Worm (Caenorhabditis elegans) whole organism, late embryonic: ENCODE measurements around the gene F45E1.2.

Experiments
- F13H6.1 ChIP-seq: sonication (generic microtip); optimal IDR thresholded peaks from 2 replicates; lab custom pipeline; 2016; ENCODE audit warnings: missing genetic modification characterization, missing compliant biosample characterization
- K02D7.2 ChIP-seq: sonication (generic microtip); optimal IDR thresholded peaks from 2 replicates; lab custom pipeline; 2017; ENCODE audit warnings: mild to moderate bottlenecking, missing genetic modification characterization, missing compliant biosample characterization
- K09A11.1 ChIP-seq: sonication (generic microtip); optimal IDR thresholded peaks from 2 replicates; lab custom pipeline; 2017; ENCODE audit warnings: antibody characterized with exemption, mild to moderate bottlenecking, missing genetic modification characterization, missing compliant biosample characterization; ENCODE audit not compliant: insufficient read depth
- T23F11.4 ChIP-seq: fragments of 200-800 bp; sonication (Bioruptor generic); optimal IDR thresholded peaks from 2 replicates; lab custom pipeline; 2018; ENCODE audit warnings: mild to moderate bottlenecking, missing genetic modification characterization, missing compliant biosample characterization
- ceh-14 ChIP-seq: sonication (generic microtip); optimal IDR thresholded peaks from 2 replicates; lab custom pipeline; 2016; ENCODE audit warnings: missing genotype, missing genetic modification characterization, missing compliant biosample characterization
- ceh-18 ChIP-seq: sonication (generic microtip); optimal IDR thresholded peaks from 2 replicates; lab custom pipeline; 2016; ENCODE audit warnings: missing genetic modification characterization, missing compliant biosample characterization
- ceh-24 ChIP-seq: sonication (generic microtip); optimal IDR thresholded peaks from 2 replicates; lab custom pipeline; 2016; ENCODE audit warnings: mild to moderate bottlenecking, missing genetic modification characterization, missing compliant biosample characterization
- ceh-31 ChIP-seq: sonication (generic microtip); optimal IDR thresholded peaks from 2 replicates; lab custom pipeline; 2016; ENCODE audit warnings: missing genetic modification characterization, missing compliant biosample characterization
- ceh-34 ChIP-seq: sonication (generic microtip); optimal IDR thresholded peaks from 2 replicates; lab custom pipeline; 2016; ENCODE audit warnings: mild to moderate bottlenecking, missing genetic modification characterization, missing compliant biosample characterization
- ceh-45 ChIP-seq: fragments of 200-800 bp; sonication (Bioruptor generic); IDR thresholded peaks from 2 replicates; pipeline ENCODE4 v1.3.6; 2022; ENCODE audit warnings: missing genetic modification reagents, missing genetic modification characterization, missing compliant biosample characterization
- ceh-48 ChIP-seq: sonication (generic microtip); optimal IDR thresholded peaks from 2 replicates; lab custom pipeline; 2016; ENCODE audit warnings: missing genetic modification characterization, inconsistent platforms, missing compliant biosample characterization
- ceh-6 ChIP-seq: fragments of 200-800 bp; sonication (Bioruptor generic); optimal IDR thresholded peaks from 2 replicates; lab custom pipeline; 2018; ENCODE audit warnings: mild to moderate bottlenecking, missing genetic modification characterization, missing compliant biosample characterization
- che-1 ChIP-seq: sonication (generic microtip); optimal IDR thresholded peaks from 2 replicates; lab custom pipeline; 2016; ENCODE audit warnings: mild to moderate bottlenecking, missing genetic modification characterization, missing compliant biosample characterization
- dmd-4 ChIP-seq: sonication (generic microtip); optimal IDR thresholded peaks from 2 replicates; lab custom pipeline; 2016; ENCODE audit warnings: borderline replicate concordance, missing genetic modification characterization, missing compliant biosample characterization
- elt-2 ChIP-seq: sonication (generic microtip); optimal IDR thresholded peaks from 2 replicates; lab custom pipeline; 2016; ENCODE audit warnings: missing genetic modification reagents, missing genetic modification characterization, missing compliant biosample characterization
- elt-4 ChIP-seq: sonication (generic microtip); optimal IDR thresholded peaks from 2 replicates; lab custom pipeline; 2016; ENCODE audit warnings: missing genetic modification characterization, missing compliant biosample characterization
- eyg-1 ChIP-seq: sonication (generic microtip); optimal IDR thresholded peaks from 2 replicates; lab custom pipeline; 2016; ENCODE audit warnings: missing genotype, missing genetic modification characterization, missing compliant biosample characterization
- gmeb-2 ChIP-seq: sonication (generic microtip); optimal IDR thresholded peaks from 2 replicates; lab custom pipeline; 2016; ENCODE audit warnings: missing genetic modification characterization, inconsistent platforms, missing compliant biosample characterization
- hlh-15 ChIP-seq: sonication (generic microtip); optimal IDR thresholded peaks from 2 replicates; lab custom pipeline; 2016; ENCODE audit warnings: missing genetic modification characterization, missing compliant biosample characterization
- hlh-30 ChIP-seq: sonication (generic microtip); optimal IDR thresholded peaks from 2 replicates; lab custom pipeline; 2017; ENCODE audit warnings: antibody characterized with exemption, missing genetic modification characterization, missing compliant biosample characterization; ENCODE audit not compliant: insufficient read depth
- hlh-6 ChIP-seq: sonication (generic microtip); optimal IDR thresholded peaks from 2 replicates; lab custom pipeline; 2016; ENCODE audit warnings: missing genotype, missing genetic modification characterization, missing compliant biosample characterization
- madf-2 ChIP-seq: sonication (generic microtip); optimal IDR thresholded peaks from 2 replicates; lab custom pipeline; 2017; ENCODE audit warnings: missing genetic modification characterization, missing compliant biosample characterization
- nhr-232 ChIP-seq: sonication (generic microtip); optimal IDR thresholded peaks from 2 replicates; lab custom pipeline; 2016; ENCODE audit warnings: missing genetic modification characterization, missing compliant biosample characterization
- pag-3 ChIP-seq: sonication (generic microtip); optimal IDR thresholded peaks from 2 replicates; lab custom pipeline; 2016; ENCODE audit warnings: missing compliant biosample characterization, missing genetic modification characterization, borderline replicate concordance
- pat-9 ChIP-seq: fragments of 200-800 bp; sonication (Bioruptor generic); optimal IDR thresholded peaks from 2 replicates; lab custom pipeline; 2018; ENCODE audit warnings: mild to moderate bottlenecking, missing genetic modification characterization, moderate library complexity, missing compliant biosample characterization
- pax-1 ChIP-seq: fragments of 150-350 bp; optimal IDR thresholded peaks from 2 replicates; lab custom pipeline; 2014; ENCODE audit warnings: missing biosample characterization, missing genetic modification characterization
- pha-2 ChIP-seq: sonication (generic microtip); optimal IDR thresholded peaks from 2 replicates; lab custom pipeline; 2017; ENCODE audit warnings: mild to moderate bottlenecking, missing genetic modification characterization, missing compliant biosample characterization
- pqm-1 ChIP-seq: sonication (generic microtip); optimal IDR thresholded peaks from 2 replicates; lab custom pipeline; 2016; ENCODE audit warnings: missing genetic modification characterization, missing compliant biosample characterization
- ref-2 ChIP-seq: sonication (generic microtip); optimal IDR thresholded peaks from 2 replicates; lab custom pipeline; 2016; ENCODE audit warnings: missing genetic modification characterization, missing compliant biosample characterization
- sdc-2 ChIP-seq: sonication (generic microtip); optimal IDR thresholded peaks from 2 replicates; lab custom pipeline; 2016; ENCODE audit warnings: missing genotype, missing genetic modification characterization, missing compliant biosample characterization
- sox-2 ChIP-seq: fragments of 200-800 bp; sonication (Bioruptor generic); IDR thresholded peaks from 2 replicates; pipeline ENCODE4 v1.3.6; 2022; ENCODE audit warnings: missing genetic modification reagents, missing genetic modification characterization, missing compliant biosample characterization
- sox-4 ChIP-seq: sonication (generic microtip); optimal IDR thresholded peaks from 2 replicates; lab custom pipeline; 2017; ENCODE audit warnings: mild to moderate bottlenecking, missing genetic modification characterization, inconsistent platforms, missing compliant biosample characterization
- syd-9 ChIP-seq: sonication (generic microtip); optimal IDR thresholded peaks from 2 replicates; lab custom pipeline; 2016; ENCODE audit warnings: mild to moderate bottlenecking, missing genetic modification characterization, moderate library complexity, missing compliant biosample characterization
- tbx-2 ChIP-seq: sonication (generic microtip); optimal IDR thresholded peaks from 2 replicates; lab custom pipeline; 2016; ENCODE audit warnings: missing genetic modification characterization, missing compliant biosample characterization
- tbx-7 ChIP-seq: sonication (generic microtip); optimal IDR thresholded peaks from 2 replicates; lab custom pipeline; 2016; ENCODE audit warnings: missing genotype, missing genetic modification characterization, missing compliant biosample characterization
- ttx-3 ChIP-seq: sonication (generic microtip); optimal IDR thresholded peaks from 2 replicates; lab custom pipeline; 2016; ENCODE audit warnings: missing genetic modification reagents, missing genetic modification characterization, missing compliant biosample characterization
- unc-3 ChIP-seq, 2 experiments: fragments of 200-800 bp in 1 of 2; sonication (Bioruptor generic) in 1 of 2; sonication (generic microtip) in 1 of 2; conservative IDR thresholded peaks in 1 of 2; optimal IDR thresholded peaks in 1 of 2; 2 replicates each; pipeline versions ENCODE4 v1.3.6 to Lab custom; 2016 to 2022; ENCODE audit warnings: missing compliant biosample characterization in 2 of 2, missing genetic modification characterization in 2 of 2, missing genetic modification reagents in 1 of 2
- unc-55 ChIP-seq: sonication (generic microtip); optimal IDR thresholded peaks from 2 replicates; lab custom pipeline; 2017; ENCODE audit warnings: missing biosample characterization, missing genetic modification reagents, missing genetic modification characterization
- unc-86 ChIP-seq: sonication (generic microtip); optimal IDR thresholded peaks from 2 replicates; lab custom pipeline; 2016; ENCODE audit warnings: missing genetic modification characterization, missing compliant biosample characterization

F45E1.2 gene

DNA sequence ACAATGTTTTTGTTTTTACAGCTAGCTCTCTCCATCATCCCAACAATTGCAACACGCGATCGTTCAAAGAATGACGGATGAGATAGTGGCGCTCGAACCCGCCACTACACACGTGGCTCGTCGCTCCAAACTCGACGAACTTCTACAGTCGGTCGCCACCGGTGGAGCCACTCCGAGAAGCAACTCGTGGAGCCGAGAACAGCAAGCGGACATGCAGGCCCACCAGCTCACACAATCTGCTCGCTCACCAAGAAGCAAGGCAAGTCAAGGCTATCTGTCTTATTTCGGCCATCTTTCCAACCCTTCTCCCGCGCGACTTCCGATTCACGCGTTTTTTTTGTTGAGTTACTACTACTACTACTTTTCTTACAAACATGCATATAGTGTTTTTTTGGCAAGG, at the start of gene F45E1.2, which contains the start of gene F45E1.1:
Gene F45E1.2, plus strand, starts transcription at position 71 of the 400 bp plus-strand sequence.
Gene F45E1.1, plus strand, starts transcription at position 20 of the 400 bp plus-strand sequence.
- TF ChIP-seq che-1 (tag; lab: Kevin White, UChicago) (no peak), K09A11.1 (tag; lab: Kevin White, UChicago) (no peak), ceh-18 (tag; lab: Kevin White, UChicago) (no peak), ceh-14 (no peak), ceh-45 (GFP tag; lab: Robert Waterston, UW) (no peak), pax-1 (no peak), ceh-48 (tag; lab: Kevin White, UChicago) (no peak), ceh-6 (no peak), dmd-4 (tag; lab: Kevin White, UChicago) (no peak), K02D7.2 (tag; lab: Kevin White, UChicago) (no peak)

- TF ChIP-seq ceh-34 (tag; lab: Kevin White, UChicago) (no peak), unc-55 (GFP tag; lab: Kevin White, UChicago) (peak; percentile 11)
Measured at ce11 chrX:7954328-7954727, 49.2 kb upstream of the F45E1.2 start, which contains the start of gene dct-1. Gene dct-1 (plus strand): TSS chrX:7954354.

ce11 chrX:7956449-7956848, 47.1 kb upstream of the F45E1.2 start:
- no peak for TF ChIP-seq pha-2 (tag; lab: Kevin White, UChicago)
- TF ChIP-seq pag-3 = no peak
- TF ChIP-seq elt-4 = no peak
- TF ChIP-seq gmeb-2 (tag; lab: Kevin White, UChicago) = no peak
- no peak for TF ChIP-seq ceh-6
- TF ChIP-seq ceh-24 (tag; lab: Kevin White, UChicago) = no peak
- no peak for TF ChIP-seq hlh-6 (tag; lab: Kevin White, UChicago)
- TF ChIP-seq sox-4 (tag; lab: Kevin White, UChicago) = no peak
- TF ChIP-seq F13H6.1 (tag; lab: Kevin White, UChicago) = no peak
- TF ChIP-seq pat-9 (tag; lab: Kevin White, UChicago) = no peak
- TF ChIP-seq ceh-45 (GFP tag; lab: Robert Waterston, UW) = no peak
- TF ChIP-seq tbx-7 = no peak
- TF ChIP-seq unc-86 (tag; lab: Kevin White, UChicago) = no peak
- TF ChIP-seq ttx-3 = no peak

- no peak for TF ChIP-seq syd-9 (tag; lab: Kevin White, UChicago)
- no peak for TF ChIP-seq hlh-15 (tag; lab: Kevin White, UChicago)
- TF ChIP-seq eyg-1 (tag; lab: Kevin White, UChicago) = no peak
- no peak for TF ChIP-seq nhr-232 (tag; lab: Kevin White, UChicago)
- TF ChIP-seq sox-4 (tag; lab: Kevin White, UChicago) = no peak
- no peak for TF ChIP-seq elt-2
Measured at ce11 chrX:7958203-7958602, 45.3 kb upstream of the F45E1.2 start, which contains the start of gene sfxn-2. Gene sfxn-2 (minus strand): TSS chrX:7958303.

DNA sequence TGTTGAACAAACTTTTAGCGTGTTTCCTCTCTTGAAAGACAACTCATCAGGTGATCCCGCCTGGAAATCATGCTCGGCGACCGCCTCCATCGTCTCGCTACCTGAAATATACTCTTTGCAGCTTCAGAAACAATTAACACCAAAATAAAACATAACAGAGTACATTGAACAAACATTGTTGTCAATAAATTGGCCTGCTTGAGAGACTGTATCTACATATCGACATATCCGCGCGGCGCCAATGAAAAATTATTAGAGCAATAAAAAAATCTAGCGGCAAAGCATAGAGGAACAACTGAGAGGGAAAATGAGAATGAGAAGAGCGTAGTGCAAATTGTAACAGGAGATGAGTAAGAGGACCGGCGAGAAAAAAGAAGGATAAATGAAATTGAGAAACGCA, 41.9 kb upstream of the F45E1.2 start, which contains the start of gene sem-5:
Gene sem-5, minus strand, starts transcription at position 101 of the 400 bp plus-strand sequence.
- TF ChIP-seq sox-4 (tag; lab: Kevin White, UChicago) = peak; percentile 13
- no peak for TF ChIP-seq sox-2 (GFP tag; lab: Robert Waterston, UW)

DNA sequence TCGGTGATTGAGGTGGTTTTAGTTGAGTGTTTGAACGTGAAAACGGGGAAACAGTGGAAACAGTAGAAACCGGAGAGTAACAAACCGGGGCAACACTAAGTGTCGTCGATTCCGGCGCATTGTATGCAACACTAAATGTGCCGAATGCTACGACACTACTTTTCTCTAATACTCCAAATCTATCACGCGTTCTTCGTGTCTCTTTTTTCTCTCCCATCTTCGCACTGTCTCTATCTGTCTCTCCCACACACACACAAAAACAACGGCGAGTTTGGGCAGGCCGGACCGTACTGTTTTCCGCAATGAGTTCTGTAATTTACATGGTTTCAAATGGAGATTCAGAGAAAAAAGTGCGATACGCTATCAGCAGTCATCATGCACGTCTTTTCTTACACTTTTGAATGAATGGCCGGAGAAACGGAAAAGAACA, 41.5 kb upstream of the F45E1.2 start:
- TF ChIP-seq madf-2 (tag; lab: Kevin White, UChicago) (no peak), unc-86 (tag; lab: Kevin White, UChicago) (no peak), ref-2 (tag; lab: Kevin White, UChicago) (peak; percentile 37), elt-2 (peak; percentile 89), T23F11.4 (GFP tag; lab: Kevin White, UChicago) (peak; percentile 27), tbx-2 (tag; lab: Kevin White, UChicago) (peak; percentile 42), hlh-30 (tag; lab: Kevin White, UChicago) (peak; percentile 29), pqm-1 (tag; lab: Kevin White, UChicago) (peak; percentile 44), ceh-31 (tag; lab: Kevin White, UChicago) (peak; percentile 6), ceh-48 (tag; lab: Kevin White, UChicago) (no peak), unc-55 (GFP tag; lab: Kevin White, UChicago) (no peak), sdc-2 (tag; lab: Kevin White, UChicago) (no peak), unc-3 (GFP tag; conservative IDR thresholded peaks at IDR 0.05; lab: Robert Waterston, UW) (no peak), unc-3 (tag; optimal IDR thresholded peaks at IDR 0.05; lab: Kevin White, UChicago) (no peak)
